Fruit fly (Drosophila melanogaster): ENCODE data around the gene Nup37.

Gene Nup37

DNA sequence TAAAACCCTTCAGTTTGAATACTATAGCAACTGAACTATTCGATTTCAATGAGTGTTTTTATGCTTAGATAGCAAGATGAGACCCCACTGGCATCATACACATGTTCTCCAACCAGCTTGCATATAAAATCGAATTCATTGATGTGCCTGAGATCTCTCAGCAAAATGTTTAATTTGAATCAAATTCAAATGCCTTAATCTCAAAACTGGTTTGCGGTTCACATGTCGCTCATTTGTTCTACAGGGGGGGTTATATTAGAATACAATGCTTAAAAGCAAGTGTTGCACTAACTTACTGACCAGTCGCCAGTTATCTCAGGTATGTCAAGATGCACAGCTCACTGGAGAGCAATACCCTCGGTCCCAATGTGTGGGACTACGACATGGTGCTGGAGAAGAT, 28.4 kb upstream of the Nup37 start, which contains the start of gene CG31103:
CG31103 (plus strand) TSS at position 301 of the 400 bp plus-strand sequence.
- TF ChIP-seq br (GFP tag; optimal IDR thresholded peaks at IDR 0.05): no peak
- no peak for TF ChIP-seq OdsH (GFP tag; optimal IDR thresholded peaks at IDR 0.05)
- no peak for TF ChIP-seq Abd-B (GFP tag; optimal IDR thresholded peaks at IDR 0.05)
- no peak for TF ChIP-seq tai (GFP tag; optimal IDR thresholded peaks at IDR 0.05)
- TF ChIP-seq h (GFP tag; optimal IDR thresholded peaks at IDR 0.05): no peak
- TF ChIP-seq HLH106 (tag; optimal IDR thresholded peaks at IDR 0.05): no peak
- TF ChIP-seq woc (GFP tag; optimal IDR thresholded peaks at IDR 0.05): no peak
- no peak for TF ChIP-seq brk (GFP tag; optimal IDR thresholded peaks at IDR 0.05)
- no peak for TF ChIP-seq ey (GFP tag; optimal IDR thresholded peaks at IDR 0.05)
- no peak for TF ChIP-seq Vsx2 (GFP tag; optimal IDR thresholded peaks at IDR 0.05; ENCODE audit: partially characterized antibody)
- TF ChIP-seq N (GFP tag; optimal IDR thresholded peaks at IDR 0.05): no peak
- TF ChIP-seq foxo (GFP tag; optimal IDR thresholded peaks at IDR 0.05): no peak
- no peak for TF ChIP-seq lola (GFP tag; optimal IDR thresholded peaks at IDR 0.05)

DNA sequence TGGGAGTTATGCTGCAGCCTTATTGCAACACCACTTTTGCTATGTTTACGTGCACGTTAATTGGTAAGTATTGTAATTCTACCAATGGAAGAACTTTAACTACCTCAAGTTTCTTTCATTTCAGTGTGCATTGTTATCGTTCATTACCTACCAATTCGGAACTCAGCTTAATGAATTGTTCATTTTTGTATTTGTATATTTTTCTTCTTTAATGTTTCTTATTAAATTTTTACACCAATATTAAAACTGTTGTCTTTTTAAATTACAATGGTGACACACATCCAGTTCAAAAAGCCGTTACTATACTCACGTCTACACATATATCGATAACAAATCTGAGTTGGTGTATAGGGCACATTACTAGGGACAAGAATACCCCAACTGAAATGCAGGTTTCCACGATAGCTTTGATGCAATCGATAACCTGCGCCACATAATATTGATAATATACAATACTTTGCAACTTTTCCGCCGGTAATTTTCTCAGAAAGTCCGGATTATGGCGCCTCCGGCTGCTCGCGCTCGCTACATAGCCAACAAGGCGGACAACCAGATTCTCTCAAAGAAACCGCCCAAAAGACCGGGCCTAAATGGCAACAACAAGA, 26.2 kb upstream of the Nup37 start, which contains the start of gene Alg9:
Alg9 (plus strand) TSS at position 387 of the 605 bp plus-strand sequence.
- no peak for TF ChIP-seq Dfd (GFP tag; optimal IDR thresholded peaks at IDR 0.05)
- no peak for TF ChIP-seq lola (GFP tag; optimal IDR thresholded peaks at IDR 0.05)
- TF ChIP-seq dsf (GFP tag; optimal IDR thresholded peaks at IDR 0.05; ENCODE audit: borderline replicate concordance): no peak
- TF ChIP-seq Hr78 (GFP tag; optimal IDR thresholded peaks at IDR 0.05): peak; percentile 47
- peak; percentile 71 for TF ChIP-seq Hr83 (GFP tag; optimal IDR thresholded peaks at IDR 0.05; ENCODE audit: poor library complexity, severe bottlenecking)
- TF ChIP-seq CG9705 (GFP tag; optimal IDR thresholded peaks at IDR 0.05): no peak
- no peak for TF ChIP-seq Dif (GFP tag; optimal IDR thresholded peaks at IDR 0.05; ENCODE audit: partially characterized antibody)
- peak; percentile 92 for TF ChIP-seq N (GFP tag; optimal IDR thresholded peaks at IDR 0.05)
- TF ChIP-seq HLH106 (tag; optimal IDR thresholded peaks at IDR 0.05): no peak
- TF ChIP-seq tai (GFP tag; optimal IDR thresholded peaks at IDR 0.05): no peak
- no peak for TF ChIP-seq Hnf4 (GFP tag; optimal IDR thresholded peaks at IDR 0.05)
- TF ChIP-seq GATAd (GFP tag; optimal IDR thresholded peaks at IDR 0.05): no peak
- no peak for TF ChIP-seq Myc (optimal IDR thresholded peaks at IDR 0.05)

DNA sequence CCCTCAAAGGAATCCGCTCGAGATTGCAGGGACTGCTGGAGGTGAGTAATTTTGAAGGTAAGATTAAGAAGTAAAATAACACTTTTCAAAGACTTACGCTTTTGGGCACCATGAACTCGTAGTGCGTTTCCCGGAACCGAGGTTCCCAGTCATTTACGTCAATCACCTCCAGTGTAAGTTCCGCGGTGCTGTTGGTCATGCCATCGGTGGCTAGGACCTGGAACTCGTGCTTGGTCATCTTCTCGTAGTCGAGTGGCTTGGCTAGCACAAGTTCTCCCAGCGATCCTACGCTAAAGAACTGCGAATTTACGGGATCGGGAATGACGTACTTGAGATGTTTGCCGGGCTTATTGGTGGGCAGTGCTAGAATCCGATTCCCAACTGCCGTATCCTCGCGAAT, 22.0 kb upstream of the Nup37 start:
- TF ChIP-seq Jra (GFP tag; optimal IDR thresholded peaks at IDR 0.05) (no peak), Vsx2 (GFP tag; optimal IDR thresholded peaks at IDR 0.05; ENCODE audit: partially characterized antibody) (no peak), OdsH (GFP tag; optimal IDR thresholded peaks at IDR 0.05) (no peak), CG32264 (GFP tag; optimal IDR thresholded peaks at IDR 0.05) (no peak), rgr (GFP tag; optimal IDR thresholded peaks at IDR 0.05) (no peak), psq (GFP tag; optimal IDR thresholded peaks at IDR 0.05) (no peak), Dif (GFP tag; optimal IDR thresholded peaks at IDR 0.05; ENCODE audit: partially characterized antibody) (no peak), h (GFP tag; optimal IDR thresholded peaks at IDR 0.05) (no peak), dsf (GFP tag; optimal IDR thresholded peaks at IDR 0.05; ENCODE audit: borderline replicate concordance) (no peak), dl (GFP tag; optimal IDR thresholded peaks at IDR 0.05; ENCODE audit: insufficient read depth in 1 of 2, partially characterized antibody in 2 of 2) (no peak), CrebA (GFP tag; optimal IDR thresholded peaks at IDR 0.05; ENCODE audit: borderline replicate concordance) (no peak), Dfd (GFP tag; optimal IDR thresholded peaks at IDR 0.05) (no peak), GATAd (GFP tag; optimal IDR thresholded peaks at IDR 0.05) (no peak), sage (GFP tag; optimal IDR thresholded peaks at IDR 0.05) (no peak), pan (optimal IDR thresholded peaks at IDR 0.05) (no peak), fru (GFP tag; optimal IDR thresholded peaks at IDR 0.05) (no peak), Myc (optimal IDR thresholded peaks at IDR 0.05) (no peak), Sp1 (GFP tag; optimal IDR thresholded peaks at IDR 0.05) (no peak), br (GFP tag; optimal IDR thresholded peaks at IDR 0.05) (no peak), CG9705 (GFP tag; optimal IDR thresholded peaks at IDR 0.05) (no peak)

DNA sequence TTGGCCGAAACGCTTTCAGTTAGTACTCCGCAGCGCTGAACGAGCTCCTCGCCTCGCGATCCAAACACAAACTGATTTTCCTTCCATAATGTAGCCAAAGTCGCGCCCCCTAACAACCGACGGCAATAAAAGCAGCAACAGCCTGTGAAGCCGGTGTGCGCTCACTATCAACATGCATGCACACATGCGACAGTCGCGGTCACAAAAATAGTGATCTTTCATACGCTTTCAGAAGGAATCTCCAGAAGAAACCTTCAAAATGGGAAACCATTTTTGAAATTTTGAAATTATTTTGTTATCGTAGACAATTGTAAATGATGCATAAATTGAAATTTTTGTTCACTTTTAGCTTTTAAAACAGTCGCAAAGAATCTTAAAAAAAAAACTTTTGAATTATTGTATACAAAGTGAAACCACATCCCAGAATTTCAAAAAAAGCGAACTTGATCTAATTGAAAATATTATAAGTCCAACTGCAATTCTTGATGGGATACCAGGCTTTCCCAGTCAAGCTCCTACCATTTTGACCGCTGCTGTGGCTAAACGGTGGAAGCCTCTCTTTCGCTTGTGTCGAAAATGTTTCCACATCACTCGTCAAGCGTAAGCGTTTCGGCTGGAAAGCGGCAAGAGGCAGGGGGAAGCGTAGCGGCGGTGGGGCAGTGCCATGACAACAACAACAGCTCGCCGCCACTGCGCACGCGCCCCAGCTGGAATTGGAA, 15.0 kb upstream of the Nup37 start, which contains the start of gene Cad96Cb:
Cad96Cb (minus strand) TSS at position 51 of the 719 bp plus-strand sequence.
- TF ChIP-seq dsf (GFP tag; optimal IDR thresholded peaks at IDR 0.05; ENCODE audit: borderline replicate concordance): peak; percentile 14
- TF ChIP-seq OdsH (GFP tag; optimal IDR thresholded peaks at IDR 0.05): peak; percentile 86
- peak; percentile 91 for TF ChIP-seq Sp1 (GFP tag; optimal IDR thresholded peaks at IDR 0.05)
- TF ChIP-seq h (GFP tag; optimal IDR thresholded peaks at IDR 0.05): peak; percentile 88
- TF ChIP-seq ey (GFP tag; optimal IDR thresholded peaks at IDR 0.05): peak; percentile 86
- TF ChIP-seq sage (GFP tag; optimal IDR thresholded peaks at IDR 0.05): peak; percentile 47
- TF ChIP-seq br (GFP tag; optimal IDR thresholded peaks at IDR 0.05): peak; percentile 86
- peak; percentile 90 for TF ChIP-seq fru (GFP tag; optimal IDR thresholded peaks at IDR 0.05)
- TF ChIP-seq dmrt93B (GFP tag; optimal IDR thresholded peaks at IDR 0.05): peak; percentile 87
- TF ChIP-seq HLH106 (tag; optimal IDR thresholded peaks at IDR 0.05): peak; percentile 86
- no peak for TF ChIP-seq tai (GFP tag; optimal IDR thresholded peaks at IDR 0.05)
- TF ChIP-seq usp (GFP tag; optimal IDR thresholded peaks at IDR 0.05): no peak
- peak; percentile 73 for TF ChIP-seq sv (GFP tag; optimal IDR thresholded peaks at IDR 0.05)
- TF ChIP-seq dl (GFP tag; optimal IDR thresholded peaks at IDR 0.05; ENCODE audit: insufficient read depth in 1 of 2, partially characterized antibody in 2 of 2): peak in 1 of 2 experiments; percentile 15
- peak; percentile 70 for TF ChIP-seq CG9705 (GFP tag; optimal IDR thresholded peaks at IDR 0.05)
- peak; percentile 9 for TF ChIP-seq Hr83 (GFP tag; optimal IDR thresholded peaks at IDR 0.05; ENCODE audit: poor library complexity, severe bottlenecking)
- no peak for TF ChIP-seq pan (optimal IDR thresholded peaks at IDR 0.05)
- TF ChIP-seq Dfd (GFP tag; optimal IDR thresholded peaks at IDR 0.05): no peak
- TF ChIP-seq Dif (GFP tag; optimal IDR thresholded peaks at IDR 0.05; ENCODE audit: partially characterized antibody): no peak
- no peak for TF ChIP-seq lola (GFP tag; optimal IDR thresholded peaks at IDR 0.05)
- TF ChIP-seq CrebA (GFP tag; optimal IDR thresholded peaks at IDR 0.05; ENCODE audit: borderline replicate concordance): no peak
- peak; percentile 13 for TF ChIP-seq GATAd (GFP tag; optimal IDR thresholded peaks at IDR 0.05)
- no peak for TF ChIP-seq brk (GFP tag; optimal IDR thresholded peaks at IDR 0.05)
- no peak for TF ChIP-seq Myc (optimal IDR thresholded peaks at IDR 0.05)
- TF ChIP-seq rgr (GFP tag; optimal IDR thresholded peaks at IDR 0.05): peak; percentile 84
- TF ChIP-seq Rel (GFP tag; optimal IDR thresholded peaks at IDR 0.05): peak; percentile 31
- TF ChIP-seq Rel (tag; optimal IDR thresholded peaks at IDR 0.05): peak; percentile 6
- no peak for TF ChIP-seq Hr78 (GFP tag; optimal IDR thresholded peaks at IDR 0.05)
